Worm (Caenorhabditis elegans) whole organism, L4/young adult: ENCODE results near the gene dod-6.
A peak's percentile ranks its signal among the peaks of the same experiment; 100 is the strongest.

Experiments used
- W03F9.2 ChIP-seq: fragments of 150-350 bp; optimal IDR thresholded peaks from 2 replicates; lab custom pipeline; 2014; ENCODE audit warnings: missing biosample characterization, missing genetic modification characterization
- dao-5 ChIP-seq: sonication (generic microtip); optimal IDR thresholded peaks from 2 replicates; lab custom pipeline; 2016; ENCODE audit warnings: missing genotype, missing genetic modification characterization, moderate library complexity, missing compliant biosample characterization
- him-1 ChIP-seq: sonication (generic microtip); optimal IDR thresholded peaks from 2 replicates; lab custom pipeline; 2016; ENCODE audit warnings: missing genotype, missing genetic modification reagents, missing genetic modification characterization, missing compliant biosample characterization

DNA sequence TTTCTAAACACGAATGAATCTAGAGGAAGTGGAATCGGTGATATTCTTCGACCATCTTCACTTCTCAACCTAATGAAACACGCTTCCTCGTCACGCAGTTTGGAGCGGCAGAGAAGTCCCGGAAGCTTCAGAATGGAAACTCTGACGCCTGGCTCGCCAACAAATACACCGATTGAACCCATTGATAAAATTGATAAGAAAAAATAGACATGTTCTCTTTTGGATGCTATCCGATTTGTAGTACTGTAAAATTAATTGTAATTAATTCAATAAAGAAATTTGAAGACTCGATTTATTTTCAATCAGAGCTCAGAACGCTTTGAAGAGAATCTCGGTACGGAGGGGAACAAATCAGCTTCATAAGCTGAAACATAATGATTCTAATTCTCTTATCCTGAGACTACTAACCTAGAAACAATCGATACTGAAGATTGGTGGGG is 17.0 kb downstream of the dod-6 start:
- TF ChIP-seq dao-5 (tag; lab: Kevin White, UChicago) (peak; percentile 58), him-1 (no peak), W03F9.2 (tag; lab: Kevin White, UChicago) (no peak)
